Fruit fly (Drosophila melanogaster) Kc167 (cell line): ENCODE measurements around the gene siz.

Source experiments
- Myc ChIP-seq: fragments of >200 bp; optimal IDR thresholded peaks from 2 replicates; lab custom pipeline; 2017; ENCODE audit warnings: missing external identifiers
- Sin3A ChIP-seq: fragments of >200 bp; optimal IDR thresholded peaks from 2 replicates; lab custom pipeline; 2018; ENCODE audit warnings: missing external identifiers
- h ChIP-seq: fragments of >200 bp; optimal IDR thresholded peaks from 3 replicates; lab custom pipeline; 2018; ENCODE audit warnings: missing external identifiers
- insv ChIP-seq: fragments of >200 bp; optimal IDR thresholded peaks from 3 replicates; lab custom pipeline; 2018; ENCODE audit warnings: missing external identifiers
- psq ChIP-seq: fragments of >200 bp; optimal IDR thresholded peaks from 2 replicates; lab custom pipeline; 2017; ENCODE audit warnings: missing external identifiers
- ttk ChIP-seq: sonication (Bioruptor generic); optimal IDR thresholded peaks from 2 replicates; lab custom pipeline; 2017; ENCODE audit warnings: missing external identifiers

The siz gene

DNA sequence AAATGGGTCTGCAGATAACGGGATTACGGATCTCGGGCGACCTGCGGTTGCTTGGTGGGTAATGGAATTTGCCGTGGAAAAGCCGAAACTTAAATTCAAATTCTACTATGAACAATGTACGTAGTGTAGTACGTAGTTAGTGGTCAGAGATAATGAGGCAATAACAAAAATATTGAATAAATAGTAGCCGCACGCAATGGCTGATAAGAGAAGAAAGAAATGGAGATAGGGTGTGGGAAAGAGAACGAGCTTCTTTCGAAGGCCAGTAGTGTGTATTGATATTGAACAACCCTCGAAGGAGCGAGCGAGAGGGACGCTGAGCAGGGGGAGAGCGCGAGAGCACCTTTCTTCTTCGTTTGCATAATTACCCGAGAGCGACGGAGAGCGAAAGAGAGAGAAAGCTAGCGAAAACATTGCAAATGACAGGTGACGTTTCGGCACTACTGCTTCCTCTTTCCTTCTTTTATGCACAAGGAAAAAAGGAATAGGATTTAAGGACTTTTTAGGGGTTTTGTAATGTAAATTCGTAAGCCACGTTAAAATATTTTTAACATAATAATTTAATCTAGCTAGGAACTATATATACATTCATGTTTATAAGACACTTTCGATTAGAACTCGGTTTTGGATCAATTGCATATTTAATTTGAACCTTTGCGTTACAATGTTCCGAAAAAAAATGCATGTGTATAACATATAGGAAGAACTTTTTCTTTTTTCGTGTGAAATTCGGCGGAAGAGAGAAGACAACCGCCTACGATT is 23.3 kb upstream of the siz start:
- TF ChIP-seq ttk (lab: Kevin White, UChicago), result no peak
- no peak for TF ChIP-seq insv (lab: Kevin White, UChicago)
- TF ChIP-seq Sin3A (lab: Kevin White, UChicago), result no peak
- no peak for TF ChIP-seq h (lab: Kevin White, UChicago)
- no peak for TF ChIP-seq Myc
- no peak for TF ChIP-seq psq

dm6 chr3L:21011689-21012088 is 22.6 kb upstream of the siz start:
- TF ChIP-seq Myc (no peak), Sin3A (lab: Kevin White, UChicago) (no peak), psq (no peak), h (lab: Kevin White, UChicago) (no peak), ttk (lab: Kevin White, UChicago) (no peak), insv (lab: Kevin White, UChicago) (no peak)

DNA sequence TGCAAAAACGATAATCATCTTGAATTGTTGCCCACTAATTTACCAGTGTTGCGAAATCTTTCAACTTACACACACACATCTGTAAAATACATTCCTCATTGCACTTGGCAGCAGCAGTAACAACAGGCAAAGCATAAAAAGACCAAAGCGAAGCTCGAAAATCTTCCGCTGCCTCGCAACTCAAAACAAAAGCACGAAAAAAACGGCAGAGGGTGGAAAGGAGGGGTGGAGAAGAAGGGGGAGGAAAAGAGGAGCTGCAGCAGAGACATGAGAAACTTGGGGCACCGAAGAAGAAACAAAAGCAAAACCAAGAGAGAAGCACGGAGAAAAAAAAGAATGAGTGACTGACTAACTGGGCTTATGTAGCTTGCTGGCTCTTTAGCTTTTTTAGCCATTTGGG is 20.9 kb upstream of the siz start:
- no peak for TF ChIP-seq psq
- no peak for TF ChIP-seq insv (lab: Kevin White, UChicago)
- TF ChIP-seq Sin3A (lab: Kevin White, UChicago), result no peak
- no peak for TF ChIP-seq ttk (lab: Kevin White, UChicago)

- no peak for TF ChIP-seq ttk (lab: Kevin White, UChicago)
- no peak for TF ChIP-seq Myc
- TF ChIP-seq insv (lab: Kevin White, UChicago), result no peak
These were observed 19.8 kb upstream of the siz start for dm6 chr3L:21014516-21014945.

dm6 chr3L:21023364-21023763 is 11.0 kb upstream of the siz start:
- no peak for TF ChIP-seq psq
- no peak for TF ChIP-seq ttk (lab: Kevin White, UChicago)
- no peak for TF ChIP-seq Sin3A (lab: Kevin White, UChicago)
- no peak for TF ChIP-seq h (lab: Kevin White, UChicago)
- no peak for TF ChIP-seq insv (lab: Kevin White, UChicago)
- no peak for TF ChIP-seq Myc

- no peak for TF ChIP-seq Sin3A (lab: Kevin White, UChicago)
- no peak for TF ChIP-seq psq
- TF ChIP-seq ttk (lab: Kevin White, UChicago), result no peak
- TF ChIP-seq Myc, result no peak
- no peak for TF ChIP-seq h (lab: Kevin White, UChicago)
- TF ChIP-seq insv (lab: Kevin White, UChicago), result no peak
These were observed 10.5 kb upstream of the siz start for dm6 chr3L:21023795-21024194.

DNA sequence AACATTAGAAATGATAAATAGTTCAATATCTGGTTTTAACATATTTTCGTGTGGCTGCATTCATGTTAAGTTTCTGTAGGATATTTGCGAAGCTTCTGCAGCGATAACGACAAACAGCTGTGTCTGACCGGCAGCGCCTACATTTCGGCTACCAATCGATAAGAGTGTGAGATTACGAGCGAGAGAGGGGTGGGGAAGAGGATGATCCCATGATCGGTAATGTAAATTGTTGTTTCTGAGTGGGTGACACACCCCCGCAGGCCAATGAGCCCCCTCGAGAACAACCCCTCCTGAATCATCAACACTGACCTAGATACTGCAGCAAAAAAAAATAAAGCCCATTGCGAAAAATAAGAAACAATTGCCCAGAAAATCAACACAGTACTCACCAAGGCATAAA is 9.8 kb upstream of the siz start:
- TF ChIP-seq Sin3A (lab: Kevin White, UChicago) (no peak), insv (lab: Kevin White, UChicago) (no peak), Myc (no peak)

- no peak for TF ChIP-seq psq
- no peak for TF ChIP-seq h (lab: Kevin White, UChicago)
- TF ChIP-seq Sin3A (lab: Kevin White, UChicago), result no peak
- TF ChIP-seq insv (lab: Kevin White, UChicago), result no peak
- no peak for TF ChIP-seq ttk (lab: Kevin White, UChicago)
- TF ChIP-seq Myc, result no peak
These were observed 9.1 kb upstream of the siz start for dm6 chr3L:21024965-21025833.

DNA sequence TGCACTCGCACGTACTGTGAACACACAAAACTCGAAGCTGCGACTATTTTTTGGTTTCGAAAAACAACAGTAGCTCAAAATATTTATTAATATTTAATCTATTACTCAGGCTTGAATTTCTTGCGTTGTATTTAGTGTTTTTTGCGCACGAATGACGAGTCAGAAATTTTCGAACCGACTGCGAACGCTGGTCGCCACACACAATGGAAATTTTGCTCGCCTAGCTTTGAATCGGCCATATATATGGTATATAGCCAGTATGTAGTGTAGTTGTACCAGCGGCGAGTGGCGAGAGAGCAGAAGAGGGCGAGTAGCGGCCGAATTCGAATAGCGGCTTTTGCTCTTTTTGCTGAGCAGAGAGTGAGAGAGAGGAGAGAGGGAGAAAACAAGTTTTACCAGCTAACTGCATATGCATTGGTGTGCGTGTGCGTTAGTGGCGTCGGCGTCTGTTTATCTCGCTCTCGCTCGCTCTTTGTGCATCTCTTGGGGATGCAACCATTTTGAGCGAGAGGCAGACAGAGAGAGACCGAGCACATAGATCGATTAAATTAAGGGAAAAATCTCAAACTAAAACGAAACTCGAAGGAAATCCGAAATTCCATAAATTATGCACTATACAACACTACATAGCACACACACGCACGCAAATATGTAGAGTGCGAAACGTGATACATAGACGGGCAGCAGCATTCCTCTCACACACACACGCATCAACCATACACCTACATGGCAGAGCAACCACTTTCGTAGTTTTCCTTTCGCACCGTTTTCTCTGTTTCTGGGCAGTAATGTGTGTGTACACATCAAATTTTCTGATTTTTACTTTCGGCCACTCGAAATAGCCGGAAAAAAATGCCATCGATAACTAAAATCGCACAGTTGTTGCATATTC is 8.1 kb upstream of the siz start:
- peak; percentile 47 for TF ChIP-seq psq
- TF ChIP-seq insv (lab: Kevin White, UChicago), result no peak

- TF ChIP-seq psq (no peak), Myc (no peak), ttk (lab: Kevin White, UChicago) (no peak), h (lab: Kevin White, UChicago) (no peak), Sin3A (lab: Kevin White, UChicago) (no peak), insv (lab: Kevin White, UChicago) (no peak)
These were observed 7.3 kb upstream of the siz start, which contains the start of gene skd for dm6 chr3L:21026917-21027517. Gene skd, minus strand, starts transcription at chr3L:21027434.

- TF ChIP-seq psq (no peak), h (lab: Kevin White, UChicago) (no peak), ttk (lab: Kevin White, UChicago) (no peak), Sin3A (lab: Kevin White, UChicago) (no peak), Myc (no peak), insv (lab: Kevin White, UChicago) (no peak)
These were observed 6.6 kb upstream of the siz start, which contains the start of gene Pdss2 for dm6 chr3L:21027657-21028255. Gene Pdss2, plus strand, starts transcription at chr3L:21027915.
